Fruit fly (Drosophila melanogaster): ENCODE data around the gene Ca-alpha1D.

DNA sequence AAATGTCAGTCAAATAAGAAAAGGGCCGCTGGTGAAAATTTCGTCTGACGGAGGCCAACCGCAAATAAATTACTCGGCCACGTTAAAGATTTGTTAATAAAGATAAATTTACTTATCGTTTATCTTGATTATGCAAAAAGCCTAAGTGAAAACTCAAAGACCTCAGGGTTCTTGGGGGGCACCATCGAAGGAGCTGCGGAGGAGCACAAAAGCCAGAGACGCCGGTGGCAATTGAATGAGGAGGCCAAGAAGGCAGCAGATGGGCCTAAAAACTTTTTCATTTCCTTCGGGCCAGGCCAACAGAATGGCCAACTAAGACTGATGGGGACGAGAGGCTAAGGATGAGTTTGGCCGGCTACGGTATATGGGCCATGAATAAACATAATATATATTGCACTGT lies 50.7 kb downstream of the Ca-alpha1D start:
- TF ChIP-seq CG8478 (optimal IDR thresholded peaks at IDR 0.05), result no peak
- TF ChIP-seq CTCF (optimal IDR thresholded peaks at IDR 0.05), result no peak
